Worm (Caenorhabditis elegans) whole organism, young adult: Measurements from ENCODE around the gene Y73C8B.5.

Experiments used
- F37B4.10 ChIP-seq: fragments of 200-800 bp; sonication (Bioruptor generic); IDR thresholded peaks from 2 replicates; pipeline ENCODE4 v1.3.6; 2022; ENCODE audit warnings: missing genetic modification characterization, missing compliant biosample characterization
- F49E8.2 ChIP-seq: sonication (generic microtip); optimal IDR thresholded peaks from 3 replicates; lab custom pipeline; 2017; ENCODE audit warnings: missing genetic modification characterization, mild to moderate bottlenecking, missing compliant biosample characterization, antibody characterized with exemption, moderate library complexity; ENCODE audit not compliant: insufficient read depth
- F57C9.4 ChIP-seq: sonication (generic microtip); optimal IDR thresholded peaks from 2 replicates; lab custom pipeline; 2017; ENCODE audit warnings: mild to moderate bottlenecking, missing genetic modification characterization, missing compliant biosample characterization
- akir-1 ChIP-seq: fragments of 200-800 bp; sonication (Bioruptor generic); optimal IDR thresholded peaks from 2 replicates; lab custom pipeline; 2018; ENCODE audit warnings: mild to moderate bottlenecking, missing genetic modification characterization, moderate library complexity, missing compliant biosample characterization
- bed-1 ChIP-seq: fragments of 200-800 bp; sonication (Bioruptor generic); IDR thresholded peaks from 2 replicates; pipeline ENCODE4 v1.3.6; 2022; ENCODE audit warnings: missing genetic modification reagents, missing genetic modification characterization, missing compliant biosample characterization
- ceh-91 ChIP-seq: fragments of 200-800 bp; sonication (Bioruptor generic); IDR thresholded peaks from 2 replicates; pipeline ENCODE4 v1.3.6; 2022; ENCODE audit warnings: missing genetic modification reagents, missing genetic modification characterization, missing compliant biosample characterization
- mes-4 ChIP-seq: sonication (generic microtip); optimal IDR thresholded peaks from 2 replicates; lab custom pipeline; 2016; ENCODE audit warnings: missing genotype, missing genetic modification characterization, missing compliant biosample characterization
- mxl-1 ChIP-seq: sonication (generic microtip); optimal IDR thresholded peaks from 2 replicates; lab custom pipeline; 2016; ENCODE audit warnings: missing genetic modification characterization, missing compliant biosample characterization
- nfya-1 ChIP-seq: sonication (generic microtip); optimal IDR thresholded peaks from 2 replicates; lab custom pipeline; 2017; ENCODE audit warnings: antibody characterized with exemption, missing compliant biosample characterization, missing genetic modification characterization, borderline replicate concordance; ENCODE audit not compliant: insufficient read depth
- nhr-90 ChIP-seq: sonication (generic microtip); optimal IDR thresholded peaks from 2 replicates; lab custom pipeline; 2016; ENCODE audit warnings: missing genotype, mild to moderate bottlenecking, missing genetic modification characterization, missing compliant biosample characterization
- pha-4 ChIP-seq: fragments of 150-350 bp; sonication (generic microtip); optimal IDR thresholded peaks from 2 replicates; lab custom pipeline; 2014; ENCODE audit warnings: missing biosample characterization, missing genetic modification reagents, missing genetic modification characterization
- ztf-22 ChIP-seq: fragments of 200-800 bp; sonication (Bioruptor generic); optimal IDR thresholded peaks from 2 replicates; lab custom pipeline; 2018; ENCODE audit warnings: mild to moderate bottlenecking, missing genetic modification characterization, moderate library complexity, missing compliant biosample characterization

DNA sequence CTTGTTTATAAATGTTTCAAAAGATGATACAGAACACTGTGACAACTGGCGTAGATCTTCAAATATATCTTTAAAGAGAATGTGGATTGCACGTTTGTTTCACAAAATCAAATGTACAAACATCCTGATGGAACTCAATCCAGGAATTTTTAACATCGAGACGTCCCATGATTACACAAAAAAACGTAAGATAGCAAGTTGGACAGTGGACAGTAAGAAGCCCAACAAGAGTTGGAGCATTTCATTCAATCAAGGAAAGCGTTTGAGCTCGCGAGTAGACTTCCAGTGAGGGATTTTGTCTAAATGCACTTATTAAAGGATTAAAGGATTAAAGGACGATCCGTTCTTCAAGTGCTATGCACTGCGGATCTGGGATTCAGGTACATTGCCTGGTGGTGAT, 37.8 kb upstream of the Y73C8B.5 start, which contains the start of gene C36C5.12:
- TF ChIP-seq mes-4 (tag; lab: Kevin White, UChicago) (no peak), F37B4.10 (no peak), bed-1 (GFP tag; lab: Robert Waterston, UW) (no peak), nhr-90 (no peak), ceh-91 (no peak), F57C9.4 (no peak), akir-1 (GFP tag; lab: Kevin White, UChicago) (no peak), F49E8.2 (no peak), mxl-1 (tag; lab: Kevin White, UChicago) (no peak), pha-4 (tag; lab: Kevin White, UChicago) (no peak), ztf-22 (GFP tag; lab: Kevin White, UChicago) (no peak), nfya-1 (tag; lab: Kevin White, UChicago) (no peak)
